Fruit fly (Drosophila melanogaster): Measurements from ENCODE around the gene Ptpa.

DNA sequence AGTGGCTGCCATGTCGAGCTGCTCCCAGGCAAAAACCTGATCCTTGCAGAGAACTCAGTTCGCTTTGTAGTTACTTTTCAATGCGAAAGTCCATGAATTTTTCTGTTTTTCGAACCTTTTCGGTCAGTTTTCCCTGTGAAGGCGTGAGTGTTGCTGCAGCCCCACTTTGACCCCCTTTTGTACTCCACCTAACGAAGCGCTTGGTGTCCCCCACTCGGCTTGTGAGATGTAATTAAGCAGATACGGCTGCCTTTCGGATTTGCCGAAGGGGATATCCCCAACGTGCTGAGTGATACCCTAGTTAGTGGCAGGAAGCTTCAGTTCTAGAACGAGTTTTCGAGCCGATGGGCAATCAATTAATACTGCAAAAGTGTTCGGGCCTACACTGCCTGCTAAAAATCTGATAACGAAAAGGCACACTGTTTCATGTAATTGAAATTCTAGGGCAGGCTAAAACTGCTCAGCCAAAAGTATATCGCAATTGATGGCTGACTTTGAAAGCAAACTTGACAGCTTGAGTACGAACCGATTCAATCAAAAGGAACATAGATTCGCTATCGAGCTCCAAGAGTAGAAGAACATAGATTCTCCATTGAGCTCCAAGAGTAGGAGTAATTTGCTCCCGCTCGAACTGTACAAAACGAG lies 25.1 kb upstream of the Ptpa start:
- no peak for TF ChIP-seq h (optimal IDR thresholded peaks at IDR 0.05)
- no peak for TF ChIP-seq Sin3A (optimal IDR thresholded peaks at IDR 0.05)
- TF ChIP-seq psq (optimal IDR thresholded peaks at IDR 0.05), result no peak
- no peak for TF ChIP-seq insv (optimal IDR thresholded peaks at IDR 0.05)
- TF ChIP-seq Myc (optimal IDR thresholded peaks at IDR 0.05), result no peak
- no peak for TF ChIP-seq ttk (optimal IDR thresholded peaks at IDR 0.05)
